Worm (Caenorhabditis elegans) whole organism, L2 larva: ENCODE data around the gene F40F8.11.

ENCODE experiments used
- F13H6.1 ChIP-seq: sonication (generic microtip); optimal IDR thresholded peaks from 2 replicates; lab custom pipeline; 2016; ENCODE audit warnings: missing genetic modification characterization, missing compliant biosample characterization
- ZK546.5 ChIP-seq: sonication (generic microtip); optimal IDR thresholded peaks from 2 replicates; lab custom pipeline; 2017; ENCODE audit warnings: missing biosample characterization, missing genetic modification characterization
- aly-2 ChIP-seq: fragments of 150-350 bp; optimal IDR thresholded peaks from 2 replicates; lab custom pipeline; 2014; ENCODE audit warnings: missing biosample characterization, missing genetic modification characterization
- ama-1 ChIP-seq: fragments of 150-350 bp; optimal IDR thresholded peaks from 2 replicates; lab custom pipeline; 2018; ENCODE audit warnings: inconsistent platforms
- blmp-1 ChIP-seq: sonication (generic microtip); optimal IDR thresholded peaks from 2 replicates; lab custom pipeline; 2017; ENCODE audit warnings: missing genetic modification characterization, mild to moderate bottlenecking, missing compliant biosample characterization, antibody characterized with exemption, moderate library complexity; ENCODE audit not compliant: insufficient read depth
- ceh-82 ChIP-seq: fragments of 150-350 bp; optimal IDR thresholded peaks from 2 replicates; lab custom pipeline; 2014; ENCODE audit warnings: missing biosample characterization, missing genetic modification characterization
- dmd-4 ChIP-seq: sonication (generic microtip); optimal IDR thresholded peaks from 2 replicates; lab custom pipeline; 2017; ENCODE audit warnings: missing biosample characterization, missing genetic modification characterization
- egl-27 ChIP-seq: sonication (generic microtip); optimal IDR thresholded peaks from 3 replicates; lab custom pipeline; 2017; ENCODE audit warnings: missing biosample characterization, missing genetic modification reagents, missing genetic modification characterization
- elt-1 ChIP-seq: fragments of 150-350 bp; optimal IDR thresholded peaks from 2 replicates; lab custom pipeline; 2014; ENCODE audit warnings: missing biosample characterization, missing genetic modification characterization
- nhr-10 ChIP-seq: sonication (generic microtip); optimal IDR thresholded peaks from 2 replicates; lab custom pipeline; 2017; ENCODE audit warnings: missing biosample characterization, missing genetic modification characterization
- nhr-12 ChIP-seq: fragments of 150-350 bp; optimal IDR thresholded peaks from 2 replicates; lab custom pipeline; 2014; ENCODE audit warnings: missing biosample characterization, missing genetic modification characterization
- nhr-237 ChIP-seq: fragments of 150-350 bp; optimal IDR thresholded peaks from 2 replicates; lab custom pipeline; 2014; ENCODE audit warnings: missing biosample characterization, missing genetic modification characterization
- nhr-77 ChIP-seq: fragments of 150-350 bp; optimal IDR thresholded peaks from 2 replicates; lab custom pipeline; 2014; ENCODE audit warnings: missing biosample characterization, missing genetic modification characterization
- ztf-4 ChIP-seq: fragments of 150-350 bp; optimal IDR thresholded peaks from 2 replicates; lab custom pipeline; 2014; ENCODE audit warnings: missing biosample characterization, missing genetic modification characterization

- no peak for TF ChIP-seq elt-1
- TF ChIP-seq ceh-82 (tag; lab: Kevin White, UChicago): no peak
- TF ChIP-seq F13H6.1 (tag; lab: Kevin White, UChicago): no peak
- no peak for TF ChIP-seq nhr-77 (tag; lab: Kevin White, UChicago)
- TF ChIP-seq nhr-237 (tag; lab: Kevin White, UChicago): no peak
- no peak for TF ChIP-seq aly-2 (tag; lab: Kevin White, UChicago)
- TF ChIP-seq ZK546.5: no peak
- TF ChIP-seq ztf-4 (tag; lab: Kevin White, UChicago): no peak
- no peak for TF ChIP-seq ama-1
- TF ChIP-seq nhr-12 (tag; lab: Kevin White, UChicago): no peak
- no peak for TF ChIP-seq dmd-4
- no peak for TF ChIP-seq blmp-1 (tag; lab: Kevin White, UChicago)
- TF ChIP-seq egl-27 (tag; lab: Kevin White, UChicago): no peak
- no peak for TF ChIP-seq nhr-10 (tag; lab: Kevin White, UChicago)
Observed at ce11 chrII:11154957-11155356, 22.6 kb upstream of the F40F8.11 start.
